Fruit fly (Drosophila melanogaster) whole organism, embryonic: ENCODE measurements around the gene mld.

Experiments
- Asciz ChIP-seq: fragments of 200-800 bp; sonication (Bioruptor generic); optimal IDR thresholded peaks from 2 replicates; lab custom pipeline; 2017; ENCODE audit warnings: missing biosample characterization, mild to moderate bottlenecking, missing genetic modification characterization, missing genetic modification reagents
- Bgb ChIP-seq: fragments of 200-800 bp; sonication (Bioruptor generic); IDR thresholded peaks from 2 replicates; pipeline ENCODE4 v1.3.6; 2022; ENCODE audit warnings: missing biosample characterization, missing genetic modification characterization; ENCODE audit not compliant: partially characterized antibody
- CG11504 ChIP-seq: fragments of 200-800 bp; sonication (Bioruptor generic); optimal IDR thresholded peaks from 3 replicates; lab custom pipeline; 2019; ENCODE audit warnings: missing biosample characterization, mild to moderate bottlenecking, missing genetic modification characterization, moderate library complexity
- CG11560 ChIP-seq: fragments of 200-800 bp; sonication (Bioruptor generic); IDR thresholded peaks from 3 replicates; pipeline ENCODE4 v1.3.6; 2022; ENCODE audit warnings: missing biosample characterization, missing genetic modification characterization
- CG12071 ChIP-seq: fragments of 200-800 bp; sonication (Bioruptor generic); optimal IDR thresholded peaks from 3 replicates; lab custom pipeline; 2018; ENCODE audit warnings: missing biosample characterization, mild to moderate bottlenecking, missing genetic modification characterization
- CG12104 ChIP-seq: fragments of 200-800 bp; sonication (Bioruptor generic); optimal IDR thresholded peaks from 3 replicates; lab custom pipeline; 2016; ENCODE audit warnings: missing biosample characterization, missing genetic modification characterization
- CG13296 ChIP-seq: fragments of 200-800 bp; sonication (Bioruptor generic); optimal IDR thresholded peaks from 3 replicates; lab custom pipeline; 2018; ENCODE audit warnings: missing biosample characterization, mild to moderate bottlenecking, missing genetic modification characterization
- CG14667 ChIP-seq: fragments of 200-800 bp; sonication (Bioruptor generic); IDR thresholded peaks from 2 replicates; pipeline ENCODE4 v1.3.6; 2022; ENCODE audit warnings: missing biosample characterization, missing genetic modification characterization
- CG15514 ChIP-seq: fragments of 200-800 bp; sonication (Bioruptor generic); optimal IDR thresholded peaks from 3 replicates; lab custom pipeline; 2017; ENCODE audit warnings: missing biosample characterization, missing genetic modification characterization, mild to moderate bottlenecking, moderate library complexity, missing genetic modification reagents
- CG17186 ChIP-seq: fragments of 200-800 bp; sonication (Bioruptor generic); optimal IDR thresholded peaks from 3 replicates; lab custom pipeline; 2017; ENCODE audit warnings: missing biosample characterization, missing genetic modification reagents, missing genetic modification characterization
- CG17829 ChIP-seq: fragments of 200-800 bp; optimal IDR thresholded peaks from 2 replicates; lab custom pipeline; 2019; ENCODE audit warnings: missing biosample characterization, mild to moderate bottlenecking, missing genetic modification characterization, moderate library complexity
- CG1792 ChIP-seq: fragments of 200-800 bp; sonication (Bioruptor generic); optimal IDR thresholded peaks from 2 replicates; lab custom pipeline; 2016; ENCODE audit warnings: missing biosample characterization, missing genetic modification characterization
- CG2712 ChIP-seq: fragments of 200-800 bp; optimal IDR thresholded peaks from 3 replicates; lab custom pipeline; 2019; ENCODE audit warnings: missing biosample characterization, mild to moderate bottlenecking, missing genetic modification characterization, moderate library complexity
- CG2875 ChIP-seq: fragments of 200-800 bp; sonication (Bioruptor generic); optimal IDR thresholded peaks from 2 replicates; lab custom pipeline; 2017; ENCODE audit warnings: missing biosample characterization, mild to moderate bottlenecking, missing genetic modification characterization, missing genetic modification reagents
- CG30020 ChIP-seq: fragments of 200-800 bp; optimal IDR thresholded peaks from 2 replicates; lab custom pipeline; 2019; ENCODE audit warnings: missing biosample characterization, mild to moderate bottlenecking, missing genetic modification characterization, moderate library complexity
- CG3281 ChIP-seq: fragments of 200-800 bp; sonication (Bioruptor generic); optimal IDR thresholded peaks from 3 replicates; lab custom pipeline; 2017; ENCODE audit warnings: missing biosample characterization, mild to moderate bottlenecking, missing genetic modification characterization
- CG34422 ChIP-seq: fragments of 200-800 bp; sonication (Bioruptor generic); IDR thresholded peaks from 3 replicates; pipeline ENCODE4 v1.3.6; 2022; ENCODE audit warnings: missing biosample characterization, missing genetic modification characterization
- CG42726 ChIP-seq: fragments of 200-800 bp; sonication (Bioruptor generic); IDR thresholded peaks from 2 replicates; pipeline ENCODE4 v1.3.6; 2022; ENCODE audit warnings: missing biosample characterization, missing genetic modification characterization; ENCODE audit not compliant: partially characterized antibody
- CG4617 ChIP-seq: fragments of 200-800 bp; sonication (Bioruptor generic); optimal IDR thresholded peaks from 3 replicates; lab custom pipeline; 2016; ENCODE audit warnings: missing biosample characterization, missing genetic modification characterization, borderline replicate concordance
- CG6791 ChIP-seq: fragments of 200-800 bp; sonication (Bioruptor generic); IDR thresholded peaks from 3 replicates; pipeline ENCODE4 v1.3.6; 2022; ENCODE audit warnings: missing biosample characterization, missing genetic modification characterization; ENCODE audit not compliant: partially characterized antibody
- CG7839 ChIP-seq: fragments of 200-800 bp; sonication (Bioruptor generic); optimal IDR thresholded peaks from 3 replicates; lab custom pipeline; 2018; ENCODE audit warnings: missing biosample characterization, mild to moderate bottlenecking, missing genetic modification characterization, moderate library complexity
- CG9817 ChIP-seq: fragments of 200-800 bp; sonication (Bioruptor generic); optimal IDR thresholded peaks from 2 replicates; lab custom pipeline; 2018; ENCODE audit warnings: missing biosample characterization, mild to moderate bottlenecking, missing genetic modification characterization, moderate library complexity
- Dref ChIP-seq: fragments of 200-800 bp; sonication (Bioruptor generic); IDR thresholded peaks from 2 replicates; pipeline ENCODE4 v1.3.6; 2022; ENCODE audit warnings: missing biosample characterization, missing genetic modification characterization
- Ets65A ChIP-seq: fragments of 200-800 bp; sonication (Bioruptor generic); peaks from one replicate; lab custom pipeline; 2016; ENCODE audit warnings: missing biosample characterization, missing genetic modification characterization
- HLHmδ ChIP-seq: fragments of 200-800 bp; sonication (Bioruptor generic); optimal IDR thresholded peaks from 2 replicates; lab custom pipeline; 2018; ENCODE audit warnings: missing biosample characterization, mild to moderate bottlenecking, missing genetic modification characterization, moderate library complexity
- Max ChIP-seq: fragments of 200-800 bp; sonication (Bioruptor generic); optimal IDR thresholded peaks from 2 replicates; lab custom pipeline; 2016; ENCODE audit warnings: missing biosample characterization, mild to moderate bottlenecking, missing genetic modification characterization
- Oaz ChIP-seq: fragments of 200-800 bp; sonication (Bioruptor generic); IDR thresholded peaks from 2 replicates; pipeline ENCODE4 v1.3.6; 2022; ENCODE audit warnings: missing biosample characterization, missing genetic modification characterization
- Opbp ChIP-seq: fragments of 200-800 bp; sonication (Bioruptor generic); IDR thresholded peaks from 3 replicates; pipeline ENCODE4 v1.3.6; 2022; ENCODE audit warnings: missing biosample characterization, missing genetic modification characterization; ENCODE audit not compliant: partially characterized antibody
- Rfx ChIP-seq: fragments of 200-800 bp; sonication (Bioruptor generic); IDR thresholded peaks from 2 replicates; pipeline ENCODE4 v1.3.6; 2022; ENCODE audit warnings: missing biosample characterization, missing genetic modification characterization
- Stat92E ChIP-seq, 3 experiments: fragments of >200 bp in 2 of 3; fragments of 200-800 bp in 1 of 3; sonication (Bioruptor generic) in 1 of 3; optimal IDR thresholded peaks; 2 replicates each; lab custom pipeline; 2017 to 2019; ENCODE audit warnings: missing biosample characterization in 3 of 3, missing genetic modification characterization in 3 of 3, mild to moderate bottlenecking in 1 of 3, moderate library complexity in 1 of 3
- ac ChIP-seq: fragments of 200-800 bp; sonication (Bioruptor generic); optimal IDR thresholded peaks from 3 replicates; lab custom pipeline; 2017; ENCODE audit warnings: missing biosample characterization, mild to moderate bottlenecking, missing genetic modification characterization
- aop ChIP-seq: fragments of 200-800 bp; sonication (Bioruptor generic); IDR thresholded peaks from 2 replicates; pipeline ENCODE4 v1.3.6; 2022; ENCODE audit warnings: missing biosample characterization, missing genetic modification characterization
- bigmax ChIP-seq: fragments of 200-800 bp; sonication (Bioruptor generic); optimal IDR thresholded peaks from 2 replicates; lab custom pipeline; 2018; ENCODE audit warnings: missing biosample characterization, mild to moderate bottlenecking, missing genetic modification characterization
- crp ChIP-seq, 2 experiments: fragments of 200-800 bp; sonication (Bioruptor generic); optimal IDR thresholded peaks; 2 replicates in 1 of 2; 3 replicates in 1 of 2; lab custom pipeline; 2017; ENCODE audit warnings: missing biosample characterization in 2 of 2, missing genetic modification characterization in 2 of 2, mild to moderate bottlenecking in 1 of 2, moderate library complexity in 1 of 2
- da ChIP-seq: fragments of 200-800 bp; sonication (Bioruptor generic); optimal IDR thresholded peaks from 2 replicates; lab custom pipeline; 2016; ENCODE audit warnings: missing biosample characterization, missing genetic modification characterization
- dati ChIP-seq: fragments of 200-800 bp; sonication (Bioruptor generic); IDR thresholded peaks from 2 replicates; pipeline ENCODE4 v1.3.6; 2022; ENCODE audit warnings: missing biosample characterization, missing genetic modification characterization
- fd96Cb ChIP-seq: fragments of 200-800 bp; sonication (Bioruptor generic); optimal IDR thresholded peaks from 2 replicates; lab custom pipeline; 2018; ENCODE audit warnings: missing biosample characterization, mild to moderate bottlenecking, missing genetic modification characterization, moderate library complexity
- hbn ChIP-seq: fragments of 200-800 bp; sonication (Bioruptor generic); IDR thresholded peaks from 2 replicates; pipeline ENCODE4 v1.3.6; 2022; ENCODE audit warnings: missing biosample characterization, missing genetic modification characterization; ENCODE audit not compliant: partially characterized antibody
- nau ChIP-seq: fragments of 200-800 bp; sonication (Bioruptor generic); optimal IDR thresholded peaks from 3 replicates; lab custom pipeline; 2017; ENCODE audit warnings: missing biosample characterization, mild to moderate bottlenecking, missing genetic modification characterization, missing genetic modification reagents
- phol ChIP-seq: fragments of 200-800 bp; sonication (Bioruptor generic); optimal IDR thresholded peaks from 3 replicates; lab custom pipeline; 2018; ENCODE audit warnings: missing biosample characterization, mild to moderate bottlenecking, missing genetic modification characterization, moderate library complexity
- pzg ChIP-seq: fragments of 200-800 bp; sonication (Bioruptor generic); optimal IDR thresholded peaks from 3 replicates; lab custom pipeline; 2018; ENCODE audit warnings: missing biosample characterization, mild to moderate bottlenecking, missing genetic modification characterization, moderate library complexity
- slbo ChIP-seq: fragments of 200-800 bp; sonication (Bioruptor generic); IDR thresholded peaks from 2 replicates; pipeline ENCODE4 v1.3.6; 2022; ENCODE audit warnings: missing biosample characterization, missing genetic modification characterization
- tio ChIP-seq: fragments of 200-800 bp; sonication (Bioruptor generic); optimal IDR thresholded peaks from 2 replicates; lab custom pipeline; 2017; ENCODE audit warnings: missing biosample characterization, missing genetic modification characterization, inconsistent platforms

mld gene

dm6 chr3R:24649923-24650322 lies 64.5 kb downstream of the mld start, which contains the start of the genes puf and ash2 (continued):
- TF ChIP-seq CG9817 (tag; lab: Kevin White, UChicago) (no peak), CG15514 (peak; percentile 73), hbn (GFP tag; lab: Robert Waterston, UW) (no peak), Rfx (peak; percentile 51), Asciz (GFP tag; lab: Kevin White, UChicago) (no peak), CG30020 (no peak), Ets65A (GFP tag; lab: Kevin White, UChicago) (no peak), aop (no peak), CG42726 (GFP tag; lab: Robert Waterston, UW) (peak; percentile 63), bigmax (GFP tag; lab: Kevin White, UChicago) (no peak), da (GFP tag; lab: Kevin White, UChicago) (no peak), tio (no peak), CG4617 (GFP tag; lab: Kevin White, UChicago) (peak; percentile 73), CG3281 (no peak), Opbp (GFP tag; lab: Robert Waterston, UW) (peak; percentile 69), ac (GFP tag; lab: Kevin White, UChicago) (no peak), CG17186 (GFP tag; lab: Kevin White, UChicago) (peak; percentile 44), CG11504 (no peak), pzg (GFP tag; lab: Kevin White, UChicago) (peak; percentile 93), CG11560 (tag; lab: Robert Waterston, UW) (no peak), CG2712 (tag; lab: Kevin White, UChicago) (no peak), HLHmδ (GFP tag; lab: Kevin White, UChicago) (no peak), CG6791 (peak; percentile 63), Bgb (GFP tag; lab: Robert Waterston, UW) (peak; percentile 70), CG34422 (GFP tag; lab: Robert Waterston, UW) (peak; percentile 91), phol (tag; lab: Kevin White, UChicago) (peak; percentile 31), CG1792 (GFP tag; lab: Kevin White, UChicago) (no peak), Stat92E (GFP tag; optimal IDR thresholded peaks at IDR 0.05; lab: Kevin White, UChicago) (peak in 1 of 3 experiments; percentile 25), Oaz (GFP tag; lab: Robert Waterston, UW) (no peak), CG14667 (no peak), CG12104 (GFP tag; lab: Kevin White, UChicago) (no peak), Dref (GFP tag; lab: Robert Waterston, UW) (peak; percentile 90), CG12071 (GFP tag; lab: Kevin White, UChicago) (no peak), CG17829 (tag; lab: Kevin White, UChicago) (peak; percentile 36), slbo (GFP tag; lab: Robert Waterston, UW) (peak; percentile 22; the same call in 1 of the 2 replicates), Max (peak; percentile 21), CG13296 (GFP tag; lab: Kevin White, UChicago) (no peak), CG2875 (GFP tag; lab: Kevin White, UChicago) (no peak), fd96Cb (tag; lab: Kevin White, UChicago) (no peak), dati (GFP tag; lab: Robert Waterston, UW) (no peak), nau (GFP tag; lab: Kevin White, UChicago) (no peak), CG7839 (tag; lab: Kevin White, UChicago) (no peak), crp (GFP tag; optimal IDR thresholded peaks at IDR 0.05; lab: Kevin White, UChicago) (peak in 1 of 2 experiments; percentile 73)
- TF ChIP-seq, all 482 proteins: peak for 65
